Worm (Caenorhabditis elegans): ENCODE data around the gene B0403.6.

Gene B0403.6

DNA sequence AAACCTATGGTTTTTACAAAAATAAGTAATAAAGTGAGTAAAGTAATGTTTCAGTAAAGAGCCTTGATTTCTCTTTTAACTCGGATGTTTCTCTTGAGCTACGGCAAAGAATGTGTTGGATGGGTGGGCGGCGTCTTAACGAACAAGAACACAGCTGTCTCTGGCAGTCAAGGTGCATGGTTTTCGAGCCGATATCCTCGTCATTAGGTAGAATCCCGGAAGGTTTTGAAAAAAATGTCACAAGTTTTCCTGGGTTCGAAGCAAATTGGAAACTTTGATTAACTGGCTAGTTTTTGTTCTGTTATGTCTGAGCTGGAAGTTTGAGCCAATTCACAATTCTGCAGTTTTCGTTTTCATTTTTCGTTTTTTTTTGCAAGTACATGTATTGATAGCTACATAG, at the start of gene B0403.6:
B0403.6 (minus strand) TSS at position 101 of the 400 bp plus-strand sequence.
- TF ChIP-seq nhr-11 (tag; optimal IDR thresholded peaks at IDR 0.05) (no peak), nhr-77 (tag; optimal IDR thresholded peaks at IDR 0.05) (no peak)

- no peak for TF ChIP-seq ceh-16 (tag; optimal IDR thresholded peaks at IDR 0.05)
- TF ChIP-seq pqm-1 (tag; optimal IDR thresholded peaks at IDR 0.05), result peak; percentile 70
Measured at ce11 chrX:7124044-7124443, 48.9 kb upstream of the B0403.6 start.

ce11 chrX:7122655-7123054, 47.5 kb upstream of the B0403.6 start:
- TF ChIP-seq nhr-237 (tag; optimal IDR thresholded peaks at IDR 0.05), result no peak
- no peak for TF ChIP-seq unc-62 (GFP tag; optimal IDR thresholded peaks at IDR 0.05)
- no peak for TF ChIP-seq elt-3 (tag; optimal IDR thresholded peaks at IDR 0.05)
- no peak for TF ChIP-seq sea-2 (GFP tag; optimal IDR thresholded peaks at IDR 0.05)
- no peak for TF ChIP-seq nhr-76 (tag; optimal IDR thresholded peaks at IDR 0.05)
- TF ChIP-seq mml-1 (tag; optimal IDR thresholded peaks at IDR 0.05), result no peak
- no peak for TF ChIP-seq eor-1 (tag; optimal IDR thresholded peaks at IDR 0.05)
- no peak for TF ChIP-seq R02D3.7 (tag; optimal IDR thresholded peaks at IDR 0.05)
- TF ChIP-seq daf-12 (tag; optimal IDR thresholded peaks at IDR 0.05), result no peak
- no peak for TF ChIP-seq nhr-11 (tag; optimal IDR thresholded peaks at IDR 0.05)
- TF ChIP-seq aly-2 (tag; optimal IDR thresholded peaks at IDR 0.05), result no peak
- no peak for TF ChIP-seq elt-2 (tag; optimal IDR thresholded peaks at IDR 0.05)
- TF ChIP-seq elt-1 (tag; optimal IDR thresholded peaks at IDR 0.05), result no peak
- no peak for TF ChIP-seq skn-1 (tag; optimal IDR thresholded peaks at IDR 0.05)
- TF ChIP-seq egl-27 (tag; optimal IDR thresholded peaks at IDR 0.05), result no peak
- no peak for TF ChIP-seq lin-39 (tag; optimal IDR thresholded peaks at IDR 0.05)
- TF ChIP-seq nhr-28 (tag; optimal IDR thresholded peaks at IDR 0.05), result no peak
- no peak for TF ChIP-seq ceh-28 (tag; optimal IDR thresholded peaks at IDR 0.05)

DNA sequence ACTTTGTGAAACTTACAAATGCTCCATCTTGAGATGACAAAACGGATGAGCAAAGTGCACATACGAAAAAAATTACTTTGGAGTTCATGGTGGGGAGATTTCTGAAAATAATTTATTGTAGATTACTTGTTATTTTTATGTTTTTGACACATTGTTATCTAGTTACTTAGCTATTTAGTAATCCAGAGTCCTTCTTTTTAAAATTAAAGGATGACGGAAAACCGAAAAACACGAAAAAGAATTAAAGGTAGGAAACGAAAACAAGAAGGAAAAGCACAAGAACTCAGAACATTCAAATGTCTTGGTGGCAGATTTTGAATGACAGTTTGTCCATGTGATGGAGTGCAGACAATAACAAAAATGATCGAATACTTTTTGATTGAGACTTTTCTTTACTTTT, 41.7 kb upstream of the B0403.6 start, which contains the start of gene hen-1:
hen-1 (minus strand) TSS at position 101 of the 400 bp plus-strand sequence.
- no peak for TF ChIP-seq nfya-1 (tag; optimal IDR thresholded peaks at IDR 0.05; ENCODE audit: insufficient read depth)
- TF ChIP-seq ZK546.5 (tag; optimal IDR thresholded peaks at IDR 0.05), result no peak
- TF ChIP-seq nhr-43 (tag; optimal IDR thresholded peaks at IDR 0.05; ENCODE audit: poor library complexity, severe bottlenecking), result no peak
- TF ChIP-seq lin-39 (tag; optimal IDR thresholded peaks at IDR 0.05), result no peak
- TF ChIP-seq ceh-9 (tag; optimal IDR thresholded peaks at IDR 0.05), result no peak
- TF ChIP-seq elt-1 (tag; optimal IDR thresholded peaks at IDR 0.05), result no peak
- no peak for TF ChIP-seq mml-1 (tag; optimal IDR thresholded peaks at IDR 0.05)
- TF ChIP-seq snpc-4 (tag; optimal IDR thresholded peaks at IDR 0.05), result no peak
- no peak for TF ChIP-seq unc-62 (GFP tag; optimal IDR thresholded peaks at IDR 0.05)
- TF ChIP-seq nhr-76 (tag; optimal IDR thresholded peaks at IDR 0.05), result no peak
- TF ChIP-seq unc-39 (tag; optimal IDR thresholded peaks at IDR 0.05), result no peak

- TF ChIP-seq tbx-2 (tag; optimal IDR thresholded peaks at IDR 0.05) (no peak), ztf-4 (tag; optimal IDR thresholded peaks at IDR 0.05) (no peak), nfya-1 (tag; optimal IDR thresholded peaks at IDR 0.05; ENCODE audit: insufficient read depth) (no peak), nhr-25 (tag; optimal IDR thresholded peaks at IDR 0.05) (no peak), nhr-23 (tag; optimal IDR thresholded peaks at IDR 0.05) (no peak), nhr-43 (tag; optimal IDR thresholded peaks at IDR 0.05; ENCODE audit: poor library complexity, severe bottlenecking) (no peak), egl-27 (tag; optimal IDR thresholded peaks at IDR 0.05) (no peak), elt-1 (tag; optimal IDR thresholded peaks at IDR 0.05) (no peak), mdl-1 (tag; optimal IDR thresholded peaks at IDR 0.05) (no peak), nhr-77 (tag; optimal IDR thresholded peaks at IDR 0.05) (no peak), fkh-10 (GFP tag; optimal IDR thresholded peaks at IDR 0.05) (no peak), nhr-28 (tag; optimal IDR thresholded peaks at IDR 0.05) (no peak), ZK546.5 (tag; optimal IDR thresholded peaks at IDR 0.05) (no peak), unc-62 (GFP tag; optimal IDR thresholded peaks at IDR 0.05) (no peak), skn-1 (tag; optimal IDR thresholded peaks at IDR 0.05) (no peak), snpc-4 (tag; optimal IDR thresholded peaks at IDR 0.05) (no peak), nhr-76 (tag; optimal IDR thresholded peaks at IDR 0.05) (no peak)
Measured at ce11 chrX:7112589-7112988, 37.4 kb upstream of the B0403.6 start, which contains the start of gene C36B7.1. Gene C36B7.1, plus strand, starts transcription at chrX:7112889.
